Worm (Caenorhabditis elegans) whole organism, L4/young adult: ENCODE data around the gene nhr-159.

Experiments
- W03F9.2 ChIP-seq: fragments of 150-350 bp; optimal IDR thresholded peaks from 2 replicates; lab custom pipeline; 2014; ENCODE audit warnings: missing biosample characterization, missing genetic modification characterization
- dao-5 ChIP-seq: sonication (generic microtip); optimal IDR thresholded peaks from 2 replicates; lab custom pipeline; 2016; ENCODE audit warnings: missing genotype, missing genetic modification characterization, moderate library complexity, missing compliant biosample characterization
- him-1 ChIP-seq: sonication (generic microtip); optimal IDR thresholded peaks from 2 replicates; lab custom pipeline; 2016; ENCODE audit warnings: missing genotype, missing genetic modification reagents, missing genetic modification characterization, missing compliant biosample characterization

- TF ChIP-seq him-1 (no peak), W03F9.2 (tag; lab: Kevin White, UChicago) (no peak), dao-5 (tag; lab: Kevin White, UChicago) (no peak)
These were observed 34.3 kb upstream of the nhr-159 start, which contains the start of gene srx-68 for ce11 chrV:3912472-3912871.
